Worm (Caenorhabditis elegans) whole organism, young adult: ENCODE measurements around the gene F35B3.3.

Experiments used
- B0035.1 ChIP-seq: sonication (generic microtip); optimal IDR thresholded peaks from 2 replicates; lab custom pipeline; 2016; ENCODE audit warnings: missing genetic modification characterization, mild to moderate bottlenecking, missing compliant biosample characterization, missing genotype, missing genetic modification reagents
- F22D6.2 ChIP-seq: sonication (generic microtip); optimal IDR thresholded peaks from 2 replicates; lab custom pipeline; 2016; ENCODE audit warnings: mild to moderate bottlenecking, missing genetic modification characterization, missing compliant biosample characterization
- F23B12.7 ChIP-seq: sonication (generic microtip); optimal IDR thresholded peaks from 2 replicates; lab custom pipeline; 2017; ENCODE audit warnings: missing genetic modification characterization, mild to moderate bottlenecking, missing compliant biosample characterization, antibody characterized with exemption, moderate library complexity; ENCODE audit not compliant: insufficient read depth
- K11D2.4 ChIP-seq: fragments of 200-800 bp; sonication (Bioruptor generic); IDR thresholded peaks from 2 replicates; pipeline ENCODE4 v1.3.6; 2022; ENCODE audit warnings: missing genetic modification reagents, missing genetic modification characterization, missing compliant biosample characterization
- K12H6.12 ChIP-seq: fragments of 200-800 bp; sonication (Bioruptor generic); optimal IDR thresholded peaks from 2 replicates; lab custom pipeline; 2018; ENCODE audit warnings: mild to moderate bottlenecking, missing genetic modification characterization, missing compliant biosample characterization
- Y53F4B.3 ChIP-seq: fragments of 200-800 bp; sonication (Bioruptor generic); IDR thresholded peaks from 2 replicates; pipeline ENCODE4 v1.3.6; 2022; ENCODE audit warnings: missing genetic modification reagents, missing genetic modification characterization, missing compliant biosample characterization
- Y56A3A.18 ChIP-seq: fragments of 200-800 bp; sonication (Bioruptor generic); IDR thresholded peaks from 2 replicates; pipeline ENCODE4 v1.3.6; 2022; ENCODE audit warnings: missing genetic modification reagents, missing genetic modification characterization, missing compliant biosample characterization
- Y95B8A.8 ChIP-seq: fragments of 200-800 bp; sonication (Bioruptor generic); IDR thresholded peaks from 2 replicates; pipeline ENCODE4 v1.3.6; 2022; ENCODE audit warnings: missing genetic modification reagents, missing genetic modification characterization, missing compliant biosample characterization
- ama-1 ChIP-seq, 3 experiments: fragments of 150-350 bp in 1 of 3; sonication (generic microtip) in 2 of 3; optimal IDR thresholded peaks; 2 replicates each; lab custom pipeline; 2014 to 2018; ENCODE audit warnings: missing biosample characterization in 2 of 3, missing genetic modification characterization in 2 of 3, missing genetic modification reagents in 2 of 3
- attf-3 ChIP-seq: fragments of 200-800 bp; sonication (Bioruptor generic); conservative IDR thresholded peaks from 2 replicates; pipeline ENCODE4 v1.3.6; 2022; ENCODE audit warnings: missing genetic modification reagents, missing genetic modification characterization, missing compliant biosample characterization
- attf-5 ChIP-seq: fragments of 200-800 bp; sonication (Bioruptor generic); optimal IDR thresholded peaks from 2 replicates; lab custom pipeline; 2018; ENCODE audit warnings: mild to moderate bottlenecking, missing genetic modification characterization, missing compliant biosample characterization
- attf-6 ChIP-seq: fragments of 200-800 bp; sonication (Bioruptor generic); IDR thresholded peaks from 2 replicates; pipeline ENCODE4 v1.3.6; 2022; ENCODE audit warnings: missing genetic modification reagents, missing genetic modification characterization, missing compliant biosample characterization
- ccch-3 ChIP-seq: fragments of 200-800 bp; sonication (Bioruptor generic); optimal IDR thresholded peaks from 2 replicates; lab custom pipeline; 2018; ENCODE audit warnings: mild to moderate bottlenecking, missing genetic modification characterization, missing compliant biosample characterization
- cebp-1 ChIP-seq, 2 experiments: fragments of 200-800 bp in 1 of 2; sonication (Bioruptor generic) in 1 of 2; sonication (generic microtip) in 1 of 2; IDR thresholded peaks in 1 of 2; optimal IDR thresholded peaks in 1 of 2; 2 replicates each; pipeline versions ENCODE4 v1.3.6 to Lab custom; 2017 to 2022; ENCODE audit warnings: missing compliant biosample characterization in 2 of 2, missing genetic modification characterization in 2 of 2, mild to moderate bottlenecking in 1 of 2, missing genetic modification reagents in 1 of 2, moderate library complexity in 1 of 2
- cebp-2 ChIP-seq: fragments of 200-800 bp; sonication (Bioruptor generic); IDR thresholded peaks from 2 replicates; pipeline ENCODE4 v1.3.6; 2022; ENCODE audit warnings: missing genetic modification characterization, missing compliant biosample characterization
- ceh-91 ChIP-seq: fragments of 200-800 bp; sonication (Bioruptor generic); IDR thresholded peaks from 2 replicates; pipeline ENCODE4 v1.3.6; 2022; ENCODE audit warnings: missing genetic modification reagents, missing genetic modification characterization, missing compliant biosample characterization
- chd-7 ChIP-seq: sonication (generic microtip); optimal IDR thresholded peaks from 2 replicates; lab custom pipeline; 2016; ENCODE audit warnings: mild to moderate bottlenecking, missing genetic modification characterization, moderate library complexity, missing compliant biosample characterization
- dox-1 ChIP-seq: fragments of 200-800 bp; sonication (Bioruptor generic); IDR thresholded peaks from 2 replicates; pipeline ENCODE4 v1.3.6; 2022; ENCODE audit warnings: missing genetic modification reagents, missing genetic modification characterization, missing compliant biosample characterization
- egrh-3 ChIP-seq: fragments of 200-800 bp; sonication (Bioruptor generic); IDR thresholded peaks from 2 replicates; pipeline ENCODE4 v1.3.6; 2022; ENCODE audit warnings: missing genetic modification reagents, missing genetic modification characterization, missing compliant biosample characterization
- hmg-1.2 ChIP-seq: fragments of 200-800 bp; sonication (Bioruptor generic); IDR thresholded peaks from 2 replicates; pipeline ENCODE4 v1.3.6; 2022; ENCODE audit warnings: missing genetic modification reagents, missing genetic modification characterization, missing compliant biosample characterization
- hmg-20 ChIP-seq: fragments of 200-800 bp; sonication (Bioruptor generic); IDR thresholded peaks from 2 replicates; pipeline ENCODE4 v1.3.6; 2022; ENCODE audit warnings: missing genetic modification reagents, missing genetic modification characterization, missing compliant biosample characterization
- hsf-1 ChIP-seq: fragments of 200-800 bp; sonication (Bioruptor generic); IDR thresholded peaks from 2 replicates; pipeline ENCODE4 v1.3.6; 2022; ENCODE audit warnings: missing genetic modification reagents, missing genetic modification characterization, missing compliant biosample characterization
- let-607 ChIP-seq, 2 experiments: fragments of 200-800 bp in 1 of 2; sonication (Bioruptor generic) in 1 of 2; sonication (generic microtip) in 1 of 2; optimal IDR thresholded peaks; 2 replicates each; lab custom pipeline; 2016 to 2018; ENCODE audit warnings: mild to moderate bottlenecking in 2 of 2, missing compliant biosample characterization in 2 of 2, missing genetic modification characterization in 2 of 2, moderate library complexity in 2 of 2, missing genotype in 1 of 2
- lin-26 ChIP-seq: fragments of 200-800 bp; sonication (Bioruptor generic); IDR thresholded peaks from 2 replicates; pipeline ENCODE4 v1.3.6; 2022; ENCODE audit warnings: missing genetic modification reagents, missing genetic modification characterization, missing compliant biosample characterization
- lin-40 ChIP-seq: sonication (generic microtip); optimal IDR thresholded peaks from 2 replicates; lab custom pipeline; 2016; ENCODE audit warnings: missing genetic modification characterization, mild to moderate bottlenecking, missing compliant biosample characterization, missing genotype, missing genetic modification reagents
- lir-1 ChIP-seq: fragments of 200-800 bp; sonication (Bioruptor generic); conservative IDR thresholded peaks from 2 replicates; pipeline ENCODE4 v1.3.6; 2022; ENCODE audit warnings: missing genetic modification reagents, missing genetic modification characterization, missing compliant biosample characterization
- madf-10 ChIP-seq: sonication (generic microtip); optimal IDR thresholded peaks from 2 replicates; lab custom pipeline; 2016; ENCODE audit warnings: mild to moderate bottlenecking, missing genetic modification characterization, missing compliant biosample characterization
- madf-3 ChIP-seq: fragments of 200-800 bp; sonication (Bioruptor generic); IDR thresholded peaks from 2 replicates; pipeline ENCODE4 v1.3.6; 2022; ENCODE audit warnings: missing genetic modification reagents, missing genetic modification characterization, missing compliant biosample characterization
- madf-6 ChIP-seq: fragments of 200-800 bp; sonication (Bioruptor generic); IDR thresholded peaks from 2 replicates; pipeline ENCODE4 v1.3.6; 2022; ENCODE audit warnings: missing genetic modification reagents, missing genetic modification characterization, missing compliant biosample characterization
- mel-28 ChIP-seq: sonication (generic microtip); optimal IDR thresholded peaks from 2 replicates; lab custom pipeline; 2016; ENCODE audit warnings: borderline replicate concordance, mild to moderate bottlenecking, missing genetic modification characterization, missing compliant biosample characterization
- nfya-1 ChIP-seq: sonication (generic microtip); optimal IDR thresholded peaks from 2 replicates; lab custom pipeline; 2017; ENCODE audit warnings: antibody characterized with exemption, missing compliant biosample characterization, missing genetic modification characterization, borderline replicate concordance; ENCODE audit not compliant: insufficient read depth
- pbrm-1 ChIP-seq: fragments of 200-800 bp; sonication (Bioruptor generic); IDR thresholded peaks from 2 replicates; pipeline ENCODE4 v1.3.6; 2022; ENCODE audit warnings: missing genetic modification reagents, missing genetic modification characterization, missing compliant biosample characterization
- pha-4 ChIP-seq: fragments of 150-350 bp; sonication (generic microtip); optimal IDR thresholded peaks from 2 replicates; lab custom pipeline; 2014; ENCODE audit warnings: missing biosample characterization, missing genetic modification reagents, missing genetic modification characterization
- snpc-1.3 ChIP-seq: sonication (generic microtip); optimal IDR thresholded peaks from 2 replicates; lab custom pipeline; 2017; ENCODE audit warnings: missing genetic modification characterization, mild to moderate bottlenecking, missing compliant biosample characterization, antibody characterized with exemption, moderate library complexity, missing genotype, missing genetic modification reagents; ENCODE audit not compliant: insufficient read depth
- snpc-4 ChIP-seq, 5 experiments: fragments of 150-350 bp in 1 of 5; sonication (generic microtip) in 4 of 5; optimal IDR thresholded peaks; 2 replicates each; lab custom pipeline; 2014 to 2018; ENCODE audit warnings: missing genetic modification characterization in 5 of 5, missing biosample characterization in 3 of 5, antibody characterized with exemption in 2 of 5, mild to moderate bottlenecking in 2 of 5, missing compliant biosample characterization in 2 of 5, missing genotype in 2 of 5, moderate library complexity in 2 of 5, missing genetic modification reagents in 1 of 5
- sptf-2 ChIP-seq: fragments of 200-800 bp; sonication (Bioruptor generic); optimal IDR thresholded peaks from 2 replicates; lab custom pipeline; 2018; ENCODE audit warnings: mild to moderate bottlenecking, missing genetic modification characterization, missing compliant biosample characterization
- tbx-9 ChIP-seq: sonication (generic microtip); optimal IDR thresholded peaks from 2 replicates; lab custom pipeline; 2016; ENCODE audit warnings: borderline replicate concordance, missing genetic modification characterization, inconsistent platforms, missing compliant biosample characterization
- zfh-2 ChIP-seq: fragments of 200-800 bp; sonication (Bioruptor generic); conservative IDR thresholded peaks from 2 replicates; pipeline ENCODE4 v1.3.6; 2022; ENCODE audit warnings: missing genetic modification reagents, missing genetic modification characterization, missing compliant biosample characterization
- ztf-25 ChIP-seq: fragments of 200-800 bp; sonication (Bioruptor generic); IDR thresholded peaks from 2 replicates; pipeline ENCODE4 v1.3.6; 2022; ENCODE audit warnings: missing genetic modification reagents, missing genetic modification characterization, missing compliant biosample characterization

Gene F35B3.3

DNA sequence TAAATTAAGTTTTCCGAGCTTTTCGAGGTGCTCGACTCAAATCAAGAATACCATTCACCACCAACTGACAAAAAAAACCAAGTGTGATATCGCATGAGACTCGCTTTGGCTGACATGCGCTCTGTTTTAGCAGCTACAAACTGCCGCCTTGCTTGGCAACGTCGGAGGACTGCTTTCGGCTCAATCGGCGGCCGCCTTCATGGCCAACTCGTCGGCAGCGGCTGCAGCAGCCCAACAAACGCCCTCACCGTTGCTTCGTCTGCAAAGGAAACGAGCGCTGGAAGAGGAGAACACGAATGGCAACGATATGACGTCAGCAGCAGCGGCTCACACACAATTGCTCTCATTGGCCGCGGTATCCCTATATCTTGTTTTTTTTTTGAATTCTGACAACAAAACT is 6.4 kb upstream of the F35B3.3 start:
- TF ChIP-seq snpc-1.3 (tag; lab: Kevin White, UChicago): no peak
- no peak for TF ChIP-seq ama-1 (optimal IDR thresholded peaks at IDR 0.05; lab: Kevin White, UChicago)
- no peak for TF ChIP-seq ama-1 (GFP tag; optimal IDR thresholded peaks at IDR 0.05; lab: Kevin White, UChicago)
- no peak for TF ChIP-seq B0035.1
- no peak for TF ChIP-seq pbrm-1 (GFP tag; lab: Robert Waterston, UW)
- peak; percentile 94 for TF ChIP-seq zfh-2
- no peak for TF ChIP-seq attf-5
- TF ChIP-seq pha-4: no peak
- peak; percentile 75 for TF ChIP-seq egrh-3 (GFP tag; lab: Robert Waterston, UW)

DNA sequence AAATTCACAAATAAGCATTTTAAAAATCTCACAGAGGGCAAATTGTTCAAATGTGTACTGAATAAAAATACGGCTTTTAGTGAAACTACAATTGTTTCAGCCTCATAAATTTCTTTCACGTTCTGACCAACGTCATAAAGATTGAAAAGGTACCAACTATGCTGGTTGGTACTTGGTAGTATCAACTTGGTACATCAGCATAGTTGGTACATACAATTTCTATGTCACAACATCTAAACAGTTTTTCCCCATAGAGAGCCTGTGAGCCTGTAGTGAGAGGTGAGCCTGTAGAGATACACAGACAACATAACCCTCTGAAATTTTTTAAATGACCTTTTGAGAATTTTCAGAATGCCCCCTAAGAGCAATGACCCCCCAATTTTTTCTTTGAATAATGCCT is 5.8 kb downstream of the F35B3.3 start:
- TF ChIP-seq ceh-91 (GFP tag; lab: Robert Waterston, UW) (no peak), F23B12.7 (no peak), lin-40 (tag; lab: Kevin White, UChicago) (no peak), dox-1 (GFP tag; lab: Robert Waterston, UW) (no peak), sptf-2 (GFP tag; lab: Kevin White, UChicago) (no peak), Y53F4B.3 (GFP tag; lab: Robert Waterston, UW) (no peak), ccch-3 (GFP tag; lab: Kevin White, UChicago) (no peak), ztf-25 (no peak)
- TF ChIP-seq, all 124 proteins: peak for 0

DNA sequence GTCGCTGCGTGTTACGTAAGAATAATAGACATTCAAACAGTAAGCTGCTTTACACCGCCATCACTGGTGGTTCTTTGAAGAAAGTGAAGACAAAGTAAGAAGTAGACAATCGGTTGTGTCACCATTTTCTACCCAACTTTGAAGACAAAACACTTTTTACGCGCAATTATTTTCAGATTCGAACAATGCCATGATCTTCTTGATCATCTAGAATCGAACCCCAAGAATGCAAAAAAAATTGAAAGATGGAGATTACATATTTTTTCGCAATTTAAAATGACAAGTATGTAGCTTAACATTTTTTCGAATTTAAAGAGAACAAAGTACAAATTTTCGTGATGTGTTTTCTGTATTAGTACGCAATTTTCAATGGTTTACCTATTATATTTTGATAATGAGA is 7.6 kb downstream of the F35B3.3 start, which contains the start of gene F35B3.4:
Gene F35B3.4 (minus strand): TSS at position 101 of the 400 bp plus-strand sequence.
- no peak for TF ChIP-seq attf-6 (GFP tag; lab: Robert Waterston, UW)
- no peak for TF ChIP-seq chd-7 (tag; lab: Kevin White, UChicago)
- TF ChIP-seq madf-10 (tag; lab: Kevin White, UChicago): no peak
- no peak for TF ChIP-seq K11D2.4 (GFP tag; lab: Robert Waterston, UW)
- no peak for TF ChIP-seq F22D6.2
- TF ChIP-seq Y95B8A.8: no peak
- no peak for TF ChIP-seq tbx-9 (tag; lab: Kevin White, UChicago)
- no peak for TF ChIP-seq Y56A3A.18
- no peak for TF ChIP-seq nfya-1 (tag; lab: Kevin White, UChicago)
- TF ChIP-seq madf-3 (GFP tag; lab: Robert Waterston, UW): no peak
- no peak for TF ChIP-seq cebp-1 (GFP tag; IDR thresholded peaks at IDR 0.05; lab: Robert Waterston, UW)
- TF ChIP-seq cebp-1 (tag; optimal IDR thresholded peaks at IDR 0.05; lab: Kevin White, UChicago): no peak
- TF ChIP-seq ama-1 (optimal IDR thresholded peaks at IDR 0.05; lab: Kevin White, UChicago): no peak
- no peak for TF ChIP-seq ama-1 (GFP tag; optimal IDR thresholded peaks at IDR 0.05; lab: Kevin White, UChicago)

DNA sequence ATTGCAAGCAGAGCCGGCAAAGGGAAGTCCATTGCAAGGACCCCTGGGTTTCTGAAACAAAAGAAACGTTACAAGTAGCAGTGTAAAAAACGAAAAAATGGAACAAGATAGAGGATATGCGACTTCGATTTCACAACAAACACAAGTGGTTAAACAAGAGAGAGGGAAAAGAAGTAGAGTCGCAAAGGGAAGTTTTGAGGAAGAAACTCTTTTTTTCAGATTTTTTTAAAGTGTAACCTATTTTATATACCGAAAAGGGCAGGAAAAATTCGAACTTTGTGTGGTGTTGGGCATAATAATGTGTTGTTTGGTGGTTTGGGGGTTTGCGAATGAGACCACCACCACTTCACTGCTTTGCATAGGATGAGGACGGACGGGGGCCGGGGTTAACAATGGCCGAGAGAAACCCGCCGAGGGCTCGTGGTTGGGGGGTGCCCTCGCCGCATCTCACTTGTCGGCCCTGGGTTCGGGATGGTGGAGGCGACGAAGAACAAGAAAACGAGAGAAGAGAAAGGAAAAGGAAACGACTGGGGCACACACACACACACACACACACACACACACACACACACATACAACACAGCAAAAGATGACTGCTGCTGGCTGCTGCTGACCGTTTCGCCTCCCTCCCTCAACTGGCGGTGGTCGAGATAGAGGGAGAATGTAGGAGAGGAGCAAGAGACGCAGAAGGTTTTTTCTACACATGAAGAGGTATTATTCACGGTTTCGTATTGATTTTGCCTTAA is 17.1 kb downstream of the F35B3.3 start, which contains the start of gene ptrn-1:
Gene ptrn-1 (minus strand): TSS at position 51 of the 746 bp plus-strand sequence.
- 0 out of 2 replicates have a peak, but pooled peaks have one; percentile 22 for TF ChIP-seq hmg-20
- TF ChIP-seq cebp-1 (GFP tag; IDR thresholded peaks at IDR 0.05; lab: Robert Waterston, UW): no peak
- TF ChIP-seq cebp-1 (tag; optimal IDR thresholded peaks at IDR 0.05; lab: Kevin White, UChicago): peak; percentile 75
- TF ChIP-seq lin-26 (GFP tag; lab: Robert Waterston, UW): peak; percentile 52; the same call in 1 of the 2 replicates
- TF ChIP-seq cebp-2: 0 out of 2 replicates have a peak, but pooled peaks have one; percentile 35
- no peak for TF ChIP-seq hsf-1
- peak; percentile 65; the same call in 1 of the 2 replicates for TF ChIP-seq hmg-1.2
- peak in 1 of 2 experiments; percentile 59 for TF ChIP-seq let-607 (tag; optimal IDR thresholded peaks at IDR 0.05; lab: Kevin White, UChicago)
- no peak for TF ChIP-seq mel-28 (tag; lab: Kevin White, UChicago)
- TF ChIP-seq K11D2.4 (GFP tag; lab: Robert Waterston, UW): peak; percentile 61
- peak; percentile 98 for TF ChIP-seq zfh-2
- no peak for TF ChIP-seq Y53F4B.3 (GFP tag; lab: Robert Waterston, UW)
- peak; percentile 48 for TF ChIP-seq lir-1 (GFP tag; lab: Robert Waterston, UW)
- no peak for TF ChIP-seq snpc-4 (GFP tag; optimal IDR thresholded peaks at IDR 0.05; lab: Kevin White, UChicago)
- TF ChIP-seq snpc-4 (tag; optimal IDR thresholded peaks at IDR 0.05; lab: Kevin White, UChicago): peak in 2 of 4 experiments; percentile 67 to 70
- no peak for TF ChIP-seq madf-6 (GFP tag; lab: Robert Waterston, UW)
- peak; percentile 81 for TF ChIP-seq K12H6.12
- 0 out of 2 replicates have a peak, but pooled peaks have one; percentile 8 for TF ChIP-seq attf-3
